Fruit fly (Drosophila melanogaster) whole organism, adult: Measurements from ENCODE around the gene CG11095.

ENCODE experiments used
- CG11617 ChIP-seq: fragments of 200-800 bp; sonication (Bioruptor generic); optimal IDR thresholded peaks from 2 replicates; lab custom pipeline; 2017; ENCODE audit warnings: mild to moderate bottlenecking, missing biosample characterization, missing genetic modification reagents, missing genetic modification characterization
- CG12768 ChIP-seq: fragments of 200-800 bp; sonication (Bioruptor generic); optimal IDR thresholded peaks from 2 replicates; lab custom pipeline; 2017; ENCODE audit warnings: missing biosample characterization, missing genetic modification characterization, mild to moderate bottlenecking, moderate library complexity, missing genetic modification reagents
- CG14711 ChIP-seq: fragments of 200-800 bp; sonication (Bioruptor generic); optimal IDR thresholded peaks from 2 replicates; lab custom pipeline; 2018; ENCODE audit warnings: missing biosample characterization, mild to moderate bottlenecking, missing genetic modification characterization, moderate library complexity
- CG1620 ChIP-seq: fragments of 200-800 bp; sonication (Bioruptor generic); optimal IDR thresholded peaks from 2 replicates; lab custom pipeline; 2016; ENCODE audit warnings: missing biosample characterization, missing genetic modification characterization
- CG33017 ChIP-seq: fragments of 200-800 bp; sonication (Bioruptor generic); optimal IDR thresholded peaks from 2 replicates; lab custom pipeline; 2018; ENCODE audit warnings: missing biosample characterization, mild to moderate bottlenecking, missing genetic modification characterization, moderate library complexity
- CG5204 ChIP-seq: fragments of 200-800 bp; sonication (Bioruptor generic); optimal IDR thresholded peaks from 2 replicates; lab custom pipeline; 2016; ENCODE audit warnings: missing biosample characterization, missing genetic modification characterization
- CG7045 ChIP-seq: fragments of 200-800 bp; sonication (Bioruptor generic); optimal IDR thresholded peaks from 2 replicates; lab custom pipeline; 2017; ENCODE audit warnings: missing biosample characterization, mild to moderate bottlenecking, missing genetic modification characterization
- CG7101 ChIP-seq: fragments of 200-800 bp; sonication (Bioruptor generic); optimal IDR thresholded peaks from 2 replicates; lab custom pipeline; 2018; ENCODE audit warnings: missing biosample characterization, mild to moderate bottlenecking, missing genetic modification characterization, moderate library complexity
- Clk ChIP-seq: fragments of 200-800 bp; sonication (Bioruptor generic); optimal IDR thresholded peaks from 2 replicates; lab custom pipeline; 2017; ENCODE audit warnings: missing biosample characterization, missing genetic modification characterization
- Crg-1 ChIP-seq: fragments of 200-800 bp; sonication (Bioruptor generic); optimal IDR thresholded peaks from 2 replicates; lab custom pipeline; 2016; ENCODE audit warnings: missing biosample characterization, missing genetic modification characterization
- Hr96 ChIP-seq: fragments of 200-800 bp; sonication (Bioruptor generic); optimal IDR thresholded peaks from 2 replicates; lab custom pipeline; 2016; ENCODE audit warnings: missing biosample characterization, missing genetic modification characterization
- Mnt ChIP-seq: fragments of 200-800 bp; sonication (Bioruptor generic); optimal IDR thresholded peaks from 2 replicates; lab custom pipeline; 2016; ENCODE audit warnings: missing biosample characterization, mild to moderate bottlenecking, missing genetic modification characterization
- bab1 ChIP-seq: fragments of 200-800 bp; sonication (Bioruptor generic); optimal IDR thresholded peaks from 3 replicates; lab custom pipeline; 2019; ENCODE audit warnings: missing biosample characterization, mild to moderate bottlenecking, missing genetic modification characterization, moderate library complexity
- cic ChIP-seq: fragments of 200-800 bp; sonication (Bioruptor generic); optimal IDR thresholded peaks from 2 replicates; lab custom pipeline; 2017; ENCODE audit warnings: missing biosample characterization, mild to moderate bottlenecking, missing genetic modification characterization, moderate library complexity
- cnc ChIP-seq, 2 experiments: fragments of >200 bp; optimal IDR thresholded peaks; 2 replicates each; lab custom pipeline; 2017
- kay ChIP-seq: fragments of 200-800 bp; sonication (Bioruptor generic); peaks from one replicate; lab custom pipeline; 2016; ENCODE audit warnings: missing biosample characterization, missing genetic modification characterization, borderline replicate concordance
- ovo ChIP-seq: fragments of 200-800 bp; sonication (Bioruptor generic); optimal IDR thresholded peaks from 2 replicates; lab custom pipeline; 2016; ENCODE audit warnings: missing biosample characterization, missing genetic modification characterization
- pad ChIP-seq: fragments of 200-800 bp; sonication (Bioruptor generic); optimal IDR thresholded peaks from 3 replicates; lab custom pipeline; 2017; ENCODE audit warnings: missing biosample characterization, missing genetic modification characterization, mild to moderate bottlenecking, moderate library complexity, missing genetic modification reagents
- tj ChIP-seq: fragments of 200-800 bp; sonication (Bioruptor generic); optimal IDR thresholded peaks from 3 replicates; lab custom pipeline; 2017; ENCODE audit warnings: missing biosample characterization, mild to moderate bottlenecking, missing genetic modification characterization, moderate library complexity
- toe ChIP-seq: fragments of 200-800 bp; sonication (Bioruptor generic); optimal IDR thresholded peaks from 2 replicates; lab custom pipeline; 2016; ENCODE audit warnings: missing biosample characterization, missing genetic modification characterization

CG11095 gene

dm6 chrX:13778568-13778967, 32.9 kb upstream of the CG11095 start:
- TF ChIP-seq CG14711 (no peak), kay (GFP tag; lab: Kevin White, UChicago) (peak; percentile 39)

dm6 chrX:13779696-13780095, 31.8 kb upstream of the CG11095 start:
- TF ChIP-seq bab1 (GFP tag; lab: Kevin White, UChicago) (peak; percentile 40), tj (peak; percentile 56), CG7101 (tag; lab: Kevin White, UChicago) (peak; percentile 85), Hr96 (GFP tag; lab: Kevin White, UChicago) (no peak), toe (no peak), cic (peak; percentile 77), CG5204 (no peak), Clk (no peak), CG33017 (tag; lab: Kevin White, UChicago) (peak; percentile 71), CG14711 (peak; percentile 75), kay (GFP tag; lab: Kevin White, UChicago) (peak; percentile 92), pad (GFP tag; lab: Kevin White, UChicago) (peak; percentile 26), Crg-1 (GFP tag; lab: Kevin White, UChicago) (no peak), Mnt (peak; percentile 32), CG12768 (peak; percentile 72), CG11617 (GFP tag; lab: Kevin White, UChicago) (peak; percentile 69), ovo (GFP tag; lab: Kevin White, UChicago) (no peak), CG1620 (GFP tag; lab: Kevin White, UChicago) (peak; percentile 25), CG7045 (peak; percentile 33), cnc (optimal IDR thresholded peaks at IDR 0.05; lab: Kevin White, UChicago) (no peak)

dm6 chrX:13781739-13782502, 29.6 kb upstream of the CG11095 start, which contains the start of the genes CtsB and amrt:
Gene CtsB, minus strand, starts transcription at chrX:13782170.
Gene amrt, plus strand, starts transcription at chrX:13782459.
- TF ChIP-seq CG11617 (GFP tag; lab: Kevin White, UChicago) (peak; percentile 94), CG33017 (tag; lab: Kevin White, UChicago) (peak; percentile 32), Crg-1 (GFP tag; lab: Kevin White, UChicago) (peak; percentile 19), kay (GFP tag; lab: Kevin White, UChicago) (no peak), CG12768 (peak; percentile 49), CG5204 (peak; percentile 57), Clk (peak; percentile 2), bab1 (GFP tag; lab: Kevin White, UChicago) (peak; percentile 89), CG14711 (peak; percentile 44), tj (peak; percentile 99), CG7045 (peak; percentile 60), cic (peak; percentile 75), ovo (GFP tag; lab: Kevin White, UChicago) (peak; percentile 75), Hr96 (GFP tag; lab: Kevin White, UChicago) (peak; percentile 90), CG7101 (tag; lab: Kevin White, UChicago) (peak; percentile 75), toe (peak; percentile 76), pad (GFP tag; lab: Kevin White, UChicago) (peak; percentile 58), cnc (optimal IDR thresholded peaks at IDR 0.05; lab: Kevin White, UChicago) (peak; percentile 58 to 74), CG1620 (GFP tag; lab: Kevin White, UChicago) (peak; percentile 78), Mnt (peak; percentile 70)

- peak; percentile 27 for TF ChIP-seq CG14711
- no peak for TF ChIP-seq CG33017 (tag; lab: Kevin White, UChicago)
- TF ChIP-seq Clk, result no peak
- TF ChIP-seq CG5204, result no peak
- peak; percentile 89 for TF ChIP-seq tj
- no peak for TF ChIP-seq CG11617 (GFP tag; lab: Kevin White, UChicago)
- no peak for TF ChIP-seq kay (GFP tag; lab: Kevin White, UChicago)
- TF ChIP-seq bab1 (GFP tag; lab: Kevin White, UChicago), result peak; percentile 23
- no peak for TF ChIP-seq CG12768
- peak; percentile 34 for TF ChIP-seq cic
- peak; percentile 25 for TF ChIP-seq pad (GFP tag; lab: Kevin White, UChicago)
- no peak for TF ChIP-seq CG7045
- no peak for TF ChIP-seq Crg-1 (GFP tag; lab: Kevin White, UChicago)
- no peak for TF ChIP-seq ovo (GFP tag; lab: Kevin White, UChicago)
- no peak for TF ChIP-seq cnc (optimal IDR thresholded peaks at IDR 0.05; lab: Kevin White, UChicago)
- TF ChIP-seq CG1620 (GFP tag; lab: Kevin White, UChicago), result peak; percentile 25
- TF ChIP-seq Hr96 (GFP tag; lab: Kevin White, UChicago), result no peak
- TF ChIP-seq CG7101 (tag; lab: Kevin White, UChicago), result peak; percentile 28
- TF ChIP-seq toe, result no peak
- TF ChIP-seq Mnt, result peak; percentile 50
These were observed 27.9 kb upstream of the CG11095 start, which contains the start of gene inaE for dm6 chrX:13783534-13783949. Gene inaE, plus strand, starts transcription at chrX:13783714.

dm6 chrX:13783958-13784907, 27.3 kb upstream of the CG11095 start:
- peak; percentile 41 for TF ChIP-seq toe
- TF ChIP-seq CG33017 (tag; lab: Kevin White, UChicago), result peak; percentile 21
- peak; percentile 46 for TF ChIP-seq CG12768
- TF ChIP-seq bab1 (GFP tag; lab: Kevin White, UChicago), result peak; percentile 50
- TF ChIP-seq CG11617 (GFP tag; lab: Kevin White, UChicago), result peak; percentile 31
- peak; percentile 61 for TF ChIP-seq ovo (GFP tag; lab: Kevin White, UChicago)
- TF ChIP-seq CG5204, result peak; percentile 60
- TF ChIP-seq kay (GFP tag; lab: Kevin White, UChicago), result no peak
- peak; percentile 60 for TF ChIP-seq CG7045
- no peak for TF ChIP-seq Clk
- peak; percentile 56 for TF ChIP-seq CG7101 (tag; lab: Kevin White, UChicago)
- TF ChIP-seq CG14711, result peak; percentile 39
- no peak for TF ChIP-seq cnc (optimal IDR thresholded peaks at IDR 0.05; lab: Kevin White, UChicago)
- TF ChIP-seq Mnt, result peak; percentile 11
- TF ChIP-seq tj, result peak; percentile 52
- TF ChIP-seq CG1620 (GFP tag; lab: Kevin White, UChicago), result no peak
- TF ChIP-seq pad (GFP tag; lab: Kevin White, UChicago), result peak; percentile 14
- no peak for TF ChIP-seq Hr96 (GFP tag; lab: Kevin White, UChicago)
- TF ChIP-seq cic, result no peak
